Fruit fly (Drosophila melanogaster) whole organism, embryonic: ENCODE results near the gene Cerk.

Experiments
- CG12071 ChIP-seq: fragments of 200-800 bp; sonication (Bioruptor generic); optimal IDR thresholded peaks from 3 replicates; lab custom pipeline; 2018; ENCODE audit warnings: missing biosample characterization, mild to moderate bottlenecking, missing genetic modification characterization
- CG12104 ChIP-seq: fragments of 200-800 bp; sonication (Bioruptor generic); optimal IDR thresholded peaks from 3 replicates; lab custom pipeline; 2016; ENCODE audit warnings: missing biosample characterization, missing genetic modification characterization
- CG12299 ChIP-seq: fragments of 200-800 bp; sonication (Bioruptor generic); optimal IDR thresholded peaks from 2 replicates; lab custom pipeline; 2018; ENCODE audit warnings: missing biosample characterization, mild to moderate bottlenecking, missing genetic modification characterization
- CG12942 ChIP-seq: fragments of 200-800 bp; sonication (Bioruptor generic); optimal IDR thresholded peaks from 3 replicates; lab custom pipeline; 2016; ENCODE audit warnings: missing biosample characterization, missing genetic modification characterization
- CG14860 ChIP-seq: fragments of 200-800 bp; sonication (Bioruptor generic); IDR thresholded peaks from 3 replicates; pipeline ENCODE4 v1.3.6; 2022; ENCODE audit warnings: missing biosample characterization, missing genetic modification characterization; ENCODE audit not compliant: partially characterized antibody
- CG1602 ChIP-seq: fragments of 200-800 bp; sonication (Bioruptor generic); optimal IDR thresholded peaks from 3 replicates; lab custom pipeline; 2016; ENCODE audit warnings: missing biosample characterization, missing genetic modification characterization
- CG17361 ChIP-seq: fragments of 200-800 bp; sonication (Bioruptor generic); IDR thresholded peaks from 3 replicates; pipeline ENCODE4 v1.3.6; 2022; ENCODE audit warnings: missing biosample characterization, missing genetic modification characterization
- CG2120 ChIP-seq: fragments of 200-800 bp; sonication (Bioruptor generic); optimal IDR thresholded peaks from 3 replicates; lab custom pipeline; 2016; ENCODE audit warnings: missing biosample characterization, missing genetic modification characterization
- CG2129 ChIP-seq: fragments of 200-800 bp; sonication (Bioruptor generic); IDR thresholded peaks from 2 replicates; pipeline ENCODE4 v1.3.6; 2022; ENCODE audit warnings: missing biosample characterization, missing genetic modification characterization; ENCODE audit not compliant: partially characterized antibody
- CG3163 ChIP-seq: fragments of 200-800 bp; sonication (Bioruptor generic); optimal IDR thresholded peaks from 3 replicates; lab custom pipeline; 2016; ENCODE audit warnings: missing biosample characterization, missing genetic modification characterization
- CG32767 ChIP-seq: fragments of 200-800 bp; sonication (Bioruptor generic); IDR thresholded peaks from 2 replicates; pipeline ENCODE4 v1.3.6; 2022; ENCODE audit warnings: missing biosample characterization, missing genetic modification characterization
- CG43689 ChIP-seq: fragments of 200-800 bp; sonication (Bioruptor generic); IDR thresholded peaks from 2 replicates; pipeline ENCODE4 v1.3.6; 2022; ENCODE audit warnings: missing biosample characterization, missing genetic modification characterization
- CG4404 ChIP-seq: fragments of 200-800 bp; sonication (Bioruptor generic); IDR thresholded peaks from 2 replicates; pipeline ENCODE4 v1.3.6; 2022; ENCODE audit warnings: missing biosample characterization, missing genetic modification characterization
- CG4730 ChIP-seq: fragments of 200-800 bp; sonication (Bioruptor generic); IDR thresholded peaks from 2 replicates; pipeline ENCODE4 v1.3.6; 2022; ENCODE audit warnings: missing biosample characterization, missing genetic modification characterization
- CG5180 ChIP-seq: fragments of 200-800 bp; sonication (Bioruptor generic); optimal IDR thresholded peaks from 3 replicates; lab custom pipeline; 2017; ENCODE audit warnings: missing biosample characterization, missing genetic modification characterization, mild to moderate bottlenecking, moderate library complexity, missing genetic modification reagents
- CG6254 ChIP-seq: fragments of 200-800 bp; sonication (Bioruptor generic); optimal IDR thresholded peaks from 3 replicates; lab custom pipeline; 2017; ENCODE audit warnings: mild to moderate bottlenecking, missing biosample characterization, missing genetic modification reagents, missing genetic modification characterization
- CG6813 ChIP-seq: fragments of 200-800 bp; sonication (Bioruptor generic); optimal IDR thresholded peaks from 2 replicates; lab custom pipeline; 2017; ENCODE audit warnings: missing biosample characterization, missing genetic modification characterization, mild to moderate bottlenecking, moderate library complexity, missing genetic modification reagents
- CG7372 ChIP-seq: fragments of 200-800 bp; sonication (Bioruptor generic); IDR thresholded peaks from 2 replicates; pipeline ENCODE4 v1.3.6; 2022; ENCODE audit warnings: missing biosample characterization, missing genetic modification characterization
- CG8359 ChIP-seq: fragments of 200-800 bp; sonication (Bioruptor generic); optimal IDR thresholded peaks from 2 replicates; lab custom pipeline; 2017; ENCODE audit warnings: missing biosample characterization, mild to moderate bottlenecking, missing genetic modification characterization, borderline replicate concordance
- CG8388 ChIP-seq: fragments of 200-800 bp; sonication (Bioruptor generic); optimal IDR thresholded peaks from 2 replicates; lab custom pipeline; 2019; ENCODE audit warnings: missing biosample characterization, mild to moderate bottlenecking, missing genetic modification characterization, moderate library complexity
- CG9932 ChIP-seq: fragments of 200-800 bp; sonication (Bioruptor generic); IDR thresholded peaks from 2 replicates; pipeline ENCODE4 v1.3.6; 2022; ENCODE audit warnings: missing biosample characterization, missing genetic modification characterization
- Chrac-16 ChIP-seq: fragments of 200-800 bp; sonication (Bioruptor generic); optimal IDR thresholded peaks from 3 replicates; lab custom pipeline; 2016; ENCODE audit warnings: missing biosample characterization, missing genetic modification characterization
- Doc3 ChIP-seq: fragments of 200-800 bp; sonication (Bioruptor generic); IDR thresholded peaks from 3 replicates; pipeline ENCODE4 v1.3.6; 2022; ENCODE audit warnings: missing biosample characterization, missing genetic modification characterization; ENCODE audit not compliant: partially characterized antibody
- Ets65A ChIP-seq: fragments of 200-800 bp; sonication (Bioruptor generic); peaks from one replicate; lab custom pipeline; 2016; ENCODE audit warnings: missing biosample characterization, missing genetic modification characterization
- Hand ChIP-seq: fragments of 200-800 bp; sonication (Bioruptor generic); optimal IDR thresholded peaks from 2 replicates; lab custom pipeline; 2017; ENCODE audit warnings: mild to moderate bottlenecking, missing biosample characterization, missing genetic modification reagents, missing genetic modification characterization
- Hmx ChIP-seq: fragments of 200-800 bp; sonication (Bioruptor generic); optimal IDR thresholded peaks from 2 replicates; lab custom pipeline; 2016; ENCODE audit warnings: missing biosample characterization, missing genetic modification characterization
- Hsf ChIP-seq: fragments of 200-800 bp; sonication (Bioruptor generic); optimal IDR thresholded peaks from 3 replicates; lab custom pipeline; 2016; ENCODE audit warnings: missing biosample characterization, missing genetic modification characterization
- MTF-1 ChIP-seq: fragments of 200-800 bp; sonication (Bioruptor generic); optimal IDR thresholded peaks from 2 replicates; lab custom pipeline; 2018; ENCODE audit warnings: missing biosample characterization, mild to moderate bottlenecking, missing genetic modification characterization, borderline replicate concordance
- Mad ChIP-seq: fragments of 200-800 bp; sonication (Bioruptor generic); optimal IDR thresholded peaks from 2 replicates; lab custom pipeline; 2016; ENCODE audit warnings: missing biosample characterization, missing genetic modification characterization
- NC2β ChIP-seq: fragments of 200-800 bp; sonication (Bioruptor generic); optimal IDR thresholded peaks from 2 replicates; lab custom pipeline; 2016; ENCODE audit warnings: missing biosample characterization, missing genetic modification characterization
- ap ChIP-seq: fragments of 200-800 bp; sonication (Bioruptor generic); IDR thresholded peaks from 2 replicates; pipeline ENCODE4 v1.3.6; 2022; ENCODE audit warnings: missing biosample characterization, missing genetic modification characterization
- ara ChIP-seq: fragments of 200-800 bp; sonication (Bioruptor generic); IDR thresholded peaks from 2 replicates; pipeline ENCODE4 v1.3.6; 2022; ENCODE audit warnings: missing biosample characterization, missing genetic modification characterization
- bowl ChIP-seq: fragments of 200-800 bp; sonication (Bioruptor generic); IDR thresholded peaks from 2 replicates; pipeline ENCODE4 v1.3.6; 2022; ENCODE audit warnings: missing biosample characterization, missing genetic modification characterization
- da ChIP-seq: fragments of 200-800 bp; sonication (Bioruptor generic); optimal IDR thresholded peaks from 2 replicates; lab custom pipeline; 2016; ENCODE audit warnings: missing biosample characterization, missing genetic modification characterization
- danr ChIP-seq: fragments of 200-800 bp; sonication (Bioruptor generic); IDR thresholded peaks from 2 replicates; pipeline ENCODE4 v1.3.6; 2022; ENCODE audit warnings: missing biosample characterization, missing genetic modification characterization
- dm ChIP-seq: fragments of 200-800 bp; sonication (Bioruptor generic); optimal IDR thresholded peaks from 3 replicates; lab custom pipeline; 2016; ENCODE audit warnings: missing biosample characterization, missing genetic modification characterization
- fru ChIP-seq: fragments of >200 bp; optimal IDR thresholded peaks from 2 replicates; lab custom pipeline; 2017
- ken ChIP-seq: fragments of 200-800 bp; sonication (Bioruptor generic); IDR thresholded peaks from 3 replicates; pipeline ENCODE4 v1.3.6; 2022; ENCODE audit warnings: missing biosample characterization, missing genetic modification characterization
- onecut ChIP-seq: fragments of 200-800 bp; sonication (Bioruptor generic); IDR thresholded peaks from 2 replicates; pipeline ENCODE4 v1.3.6; 2022; ENCODE audit warnings: missing biosample characterization, missing genetic modification characterization
- phol ChIP-seq: fragments of 200-800 bp; sonication (Bioruptor generic); optimal IDR thresholded peaks from 3 replicates; lab custom pipeline; 2018; ENCODE audit warnings: missing biosample characterization, mild to moderate bottlenecking, missing genetic modification characterization, moderate library complexity
- row ChIP-seq: fragments of 200-800 bp; sonication (Bioruptor generic); IDR thresholded peaks from 3 replicates; pipeline ENCODE4 v1.3.6; 2022; ENCODE audit warnings: missing biosample characterization, missing genetic modification characterization

Gene Cerk

dm6 chr3R:5361681-5362319, 6.3 kb downstream of the Cerk start (continued):
- TF ChIP-seq CG12299 (tag; lab: Kevin White, UChicago): peak; percentile 59
- TF ChIP-seq Ets65A (GFP tag; lab: Kevin White, UChicago): peak; percentile 97
- TF ChIP-seq CG12942: peak; percentile 59
- peak; percentile 81 for TF ChIP-seq CG6813
- peak; percentile 75 for TF ChIP-seq CG4730
- TF ChIP-seq fru: no peak
- TF ChIP-seq CG32767 (GFP tag; lab: Robert Waterston, UW): peak; percentile 78; the same call in 1 of the 2 replicates
- TF ChIP-seq Hand (GFP tag; lab: Kevin White, UChicago): peak; percentile 25
- TF ChIP-seq Hsf (GFP tag; lab: Kevin White, UChicago): peak; percentile 75
- TF ChIP-seq Mad (GFP tag; lab: Kevin White, UChicago): peak; percentile 74
- peak; percentile 47; the same call in 1 of the 2 replicates for TF ChIP-seq bowl (GFP tag; lab: Robert Waterston, UW)
- peak; percentile 18 for TF ChIP-seq CG12104 (GFP tag; lab: Kevin White, UChicago)
- TF ChIP-seq Hmx (GFP tag; lab: Kevin White, UChicago): no peak
- peak; percentile 84 for TF ChIP-seq CG12071 (GFP tag; lab: Kevin White, UChicago)
- TF ChIP-seq danr (GFP tag; lab: Robert Waterston, UW): peak; percentile 74
- TF ChIP-seq MTF-1 (GFP tag; lab: Kevin White, UChicago): peak; percentile 68
- no peak for TF ChIP-seq CG6254
- TF ChIP-seq onecut: peak; percentile 71
- no peak for TF ChIP-seq da (GFP tag; lab: Kevin White, UChicago)
- peak; percentile 48 for TF ChIP-seq dm (GFP tag; lab: Kevin White, UChicago)
- TF ChIP-seq NC2β: peak; percentile 58
- peak; percentile 93 for TF ChIP-seq CG9932 (GFP tag; lab: Robert Waterston, UW)
- TF ChIP-seq CG5180 (GFP tag; lab: Kevin White, UChicago): no peak
- TF ChIP-seq CG2120 (GFP tag; lab: Kevin White, UChicago): peak; percentile 91
- TF ChIP-seq CG8388 (GFP tag; lab: Kevin White, UChicago): peak; percentile 68
- TF ChIP-seq CG3163 (GFP tag; lab: Kevin White, UChicago): peak; percentile 73
- peak; percentile 79 for TF ChIP-seq CG7372 (GFP tag; lab: Robert Waterston, UW)
- TF ChIP-seq phol: peak; percentile 76
- TF ChIP-seq CG4404 (GFP tag; lab: Robert Waterston, UW): peak; percentile 64
- TF ChIP-seq ap (GFP tag; lab: Robert Waterston, UW): peak; percentile 80
- TF ChIP-seq Doc3 (GFP tag; lab: Robert Waterston, UW): no peak
- TF ChIP-seq ken: peak; percentile 88
- peak; percentile 74 for TF ChIP-seq Chrac-16 (GFP tag; lab: Kevin White, UChicago)
- peak; percentile 54 for TF ChIP-seq CG1602 (GFP tag; lab: Kevin White, UChicago)
- peak; percentile 75; the same call in 1 of the 2 replicates for TF ChIP-seq ara (GFP tag; lab: Robert Waterston, UW)
- peak; percentile 73 for TF ChIP-seq CG17361 (GFP tag; lab: Robert Waterston, UW)
- no peak for TF ChIP-seq CG2129 (GFP tag; lab: Robert Waterston, UW)
- no peak for TF ChIP-seq CG14860
- TF ChIP-seq row (GFP tag; lab: Robert Waterston, UW): peak; percentile 87
- peak; percentile 76 for TF ChIP-seq CG43689 (GFP tag; lab: Robert Waterston, UW)
- TF ChIP-seq CG8359: peak; percentile 38
- TF ChIP-seq, all 482 proteins: peak for 376
